Worm (Caenorhabditis elegans): ENCODE results near the gene F59A1.13.

DNA sequence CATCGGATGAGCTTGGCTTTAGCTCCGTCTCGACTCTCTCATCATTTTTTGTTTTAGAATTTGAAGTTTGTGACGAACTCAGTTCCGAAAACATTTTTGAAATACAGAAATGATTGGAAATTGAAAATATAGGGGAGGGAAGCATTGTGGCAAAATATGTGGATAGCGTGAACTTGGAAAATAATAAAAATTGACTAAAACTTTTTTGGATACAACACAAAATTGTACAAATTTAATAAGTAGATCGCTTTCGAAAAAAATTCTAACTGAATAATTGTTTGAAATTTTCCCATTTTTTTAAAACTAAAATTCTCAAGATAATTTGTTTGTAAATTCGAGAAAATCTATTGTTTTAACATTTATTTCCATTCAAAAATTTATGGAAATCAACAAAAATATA lies 7.1 kb downstream of the F59A1.13 start, which contains the start of gene F59A1.15:
- TF ChIP-seq unc-62 (GFP tag; optimal IDR thresholded peaks at IDR 0.05) (no peak), pha-4 (tag; optimal IDR thresholded peaks at IDR 0.05) (no peak), drap-1 (GFP tag; optimal IDR thresholded peaks at IDR 0.05) (no peak), nhr-76 (tag; optimal IDR thresholded peaks at IDR 0.05) (no peak), nhr-12 (tag; optimal IDR thresholded peaks at IDR 0.05) (no peak), ces-1 (GFP tag; optimal IDR thresholded peaks at IDR 0.05) (no peak), elt-3 (tag; optimal IDR thresholded peaks at IDR 0.05) (no peak), ceh-83 (GFP tag; optimal IDR thresholded peaks at IDR 0.05) (no peak)
